Worm (Caenorhabditis elegans): ENCODE results near the gene kin-9.
A peak's percentile ranks its signal among the peaks of the same experiment; 100 is the strongest.

DNA sequence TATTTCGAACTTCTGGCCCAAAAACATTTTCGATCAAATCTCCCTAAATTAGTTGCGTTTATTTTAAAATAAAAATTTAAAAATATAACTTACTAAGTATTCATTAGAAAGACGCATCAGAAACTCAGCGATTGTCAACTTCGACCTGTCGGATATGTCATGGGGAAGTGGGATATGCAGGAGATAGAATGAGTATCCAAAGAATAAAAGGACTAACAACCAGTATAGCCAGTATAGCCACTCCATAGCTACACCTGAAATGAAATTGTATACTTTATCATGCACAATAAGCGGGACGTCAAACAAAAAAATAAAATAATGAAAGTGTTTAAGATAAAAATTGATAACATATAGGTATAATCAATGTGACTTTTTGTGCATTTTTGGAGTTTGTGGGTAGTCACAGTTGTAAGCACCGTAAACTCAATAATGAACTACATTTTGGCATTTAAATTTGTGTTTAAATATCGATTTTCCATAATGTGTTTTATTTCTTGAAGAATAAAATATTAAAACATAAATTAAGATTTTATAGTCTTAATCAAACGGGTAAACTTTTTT is 30.7 kb downstream of the kin-9 start, which contains the start of gene F16F9.4:
- TF ChIP-seq unc-39 (tag; optimal IDR thresholded peaks at IDR 0.05) (no peak), lsy-2 (tag; optimal IDR thresholded peaks at IDR 0.05) (no peak), fos-1 (tag; optimal IDR thresholded peaks at IDR 0.05) (peak; percentile 29), ama-1 (optimal IDR thresholded peaks at IDR 0.05) (no peak), nhr-129 (tag; optimal IDR thresholded peaks at IDR 0.05) (no peak)

All from whole organism, L2 larva.